Worm (Caenorhabditis elegans) whole organism, L1 larva: ENCODE measurements around the gene C33H5.13.

Source experiments
- C34B4.2 ChIP-seq: sonication (generic microtip); optimal IDR thresholded peaks from 2 replicates; lab custom pipeline; 2017; ENCODE audit warnings: mild to moderate bottlenecking, missing genetic modification characterization, missing compliant biosample characterization
- aly-2 ChIP-seq: fragments of 150-350 bp; optimal IDR thresholded peaks from 2 replicates; lab custom pipeline; 2014; ENCODE audit warnings: missing biosample characterization, missing genetic modification characterization
- ama-1 ChIP-seq: fragments of 150-350 bp; optimal IDR thresholded peaks from 2 replicates; lab custom pipeline; 2014
- blmp-1 ChIP-seq: fragments of 150-350 bp; optimal IDR thresholded peaks from 2 replicates; lab custom pipeline; 2014; ENCODE audit warnings: missing biosample characterization, missing genetic modification characterization
- ceh-88 ChIP-seq: fragments of 200-800 bp; sonication (Bioruptor generic); IDR thresholded peaks from 2 replicates; pipeline ENCODE4 v1.3.6; 2022; ENCODE audit warnings: missing genetic modification characterization, missing compliant biosample characterization
- ces-1 ChIP-seq: fragments of 150-350 bp; optimal IDR thresholded peaks from 2 replicates; lab custom pipeline; 2014; ENCODE audit warnings: missing biosample characterization, missing genetic modification reagents, missing genetic modification characterization
- dpl-1 ChIP-seq, 3 experiments: fragments of 150-350 bp in 2 of 3; sonication (generic microtip) in 1 of 3; optimal IDR thresholded peaks; 2 replicates each; lab custom pipeline; 2014 to 2017; ENCODE audit warnings: missing biosample characterization in 3 of 3, missing genetic modification characterization in 3 of 3, missing genetic modification reagents in 3 of 3
- dsc-1 ChIP-seq: sonication (generic microtip); optimal IDR thresholded peaks from 2 replicates; lab custom pipeline; 2016; ENCODE audit warnings: mild to moderate bottlenecking, missing genetic modification characterization, missing compliant biosample characterization
- efl-1 ChIP-seq, 4 experiments: fragments of 150-350 bp; optimal IDR thresholded peaks in 3 of 4; peaks in 1 of 4; 1 replicate in 1 of 4; 2 replicates in 3 of 4; lab custom pipeline; 2014; ENCODE audit warnings: missing biosample characterization in 2 of 4, missing genetic modification characterization in 2 of 4, missing genetic modification reagents in 2 of 4
- egl-13 ChIP-seq: sonication (generic microtip); optimal IDR thresholded peaks from 2 replicates; lab custom pipeline; 2016; ENCODE audit warnings: missing genotype, missing genetic modification reagents, missing genetic modification characterization, missing compliant biosample characterization
- elt-2 ChIP-seq: sonication (generic microtip); optimal IDR thresholded peaks from 2 replicates; lab custom pipeline; 2016; ENCODE audit warnings: missing genetic modification characterization, mild to moderate bottlenecking, inconsistent platforms, missing compliant biosample characterization, missing genetic modification reagents
- elt-3 ChIP-seq, 6 experiments: fragments of 150-350 bp in 1 of 6; sonication (generic microtip); optimal IDR thresholded peaks; 2 replicates each; lab custom pipeline; 2017 to 2018; ENCODE audit warnings: missing biosample characterization in 6 of 6, missing genetic modification characterization in 6 of 6, inconsistent platforms in 1 of 6
- fkh-8 ChIP-seq: sonication (generic microtip); optimal IDR thresholded peaks from 2 replicates; lab custom pipeline; 2016; ENCODE audit warnings: mild to moderate bottlenecking, missing genetic modification characterization, missing compliant biosample characterization
- grh-1 ChIP-seq: fragments of 200-800 bp; sonication (Bioruptor generic); IDR thresholded peaks from 2 replicates; pipeline ENCODE4 v1.3.6; 2022; ENCODE audit warnings: missing genetic modification reagents, missing genetic modification characterization, missing compliant biosample characterization
- hpl-2 ChIP-seq: fragments of 150-350 bp; optimal IDR thresholded peaks from 2 replicates; lab custom pipeline; 2014; ENCODE audit warnings: missing biosample characterization, missing genetic modification reagents, missing genetic modification characterization
- irx-1 ChIP-seq: sonication (generic microtip); optimal IDR thresholded peaks from 2 replicates; lab custom pipeline; 2016; ENCODE audit warnings: missing genetic modification characterization, missing compliant biosample characterization
- lin-14 ChIP-seq: fragments of 200-800 bp; sonication (Bioruptor generic); optimal IDR thresholded peaks from 2 replicates; lab custom pipeline; 2018; ENCODE audit warnings: mild to moderate bottlenecking, missing genetic modification characterization, moderate library complexity, missing compliant biosample characterization
- lin-35 ChIP-seq, 2 experiments: fragments of 150-350 bp; optimal IDR thresholded peaks; 2 replicates each; lab custom pipeline; 2014; ENCODE audit warnings: missing biosample characterization in 2 of 2, missing genetic modification characterization in 2 of 2, missing genetic modification reagents in 2 of 2
- lin-39 ChIP-seq: fragments of 150-350 bp; optimal IDR thresholded peaks from 2 replicates; lab custom pipeline; 2014; ENCODE audit warnings: missing biosample characterization, missing genetic modification reagents, missing genetic modification characterization
- lsy-2 ChIP-seq, 2 experiments: fragments of 150-350 bp; optimal IDR thresholded peaks; 2 replicates each; lab custom pipeline; 2014; ENCODE audit warnings: missing biosample characterization in 2 of 2, missing genetic modification characterization in 2 of 2
- mdl-1 ChIP-seq, 2 experiments: fragments of 150-350 bp; optimal IDR thresholded peaks; 2 replicates each; lab custom pipeline; 2014 to 2017; ENCODE audit warnings: missing biosample characterization in 2 of 2, missing genetic modification characterization in 2 of 2, inconsistent platforms in 1 of 2
- nhr-19 ChIP-seq: fragments of 200-800 bp; sonication (Bioruptor generic); conservative IDR thresholded peaks from 2 replicates; pipeline ENCODE4 v1.3.6; 2022; ENCODE audit warnings: missing genetic modification characterization, missing compliant biosample characterization
- nhr-20 ChIP-seq: sonication (generic microtip); optimal IDR thresholded peaks from 2 replicates; lab custom pipeline; 2016; ENCODE audit warnings: mild to moderate bottlenecking, missing genetic modification characterization, missing compliant biosample characterization
- nhr-237 ChIP-seq: fragments of 150-350 bp; optimal IDR thresholded peaks from 2 replicates; lab custom pipeline; 2014; ENCODE audit warnings: missing biosample characterization, missing genetic modification characterization
- nhr-28 ChIP-seq: fragments of 150-350 bp; optimal IDR thresholded peaks from 2 replicates; lab custom pipeline; 2014; ENCODE audit warnings: missing biosample characterization, missing genetic modification characterization
- nhr-47 ChIP-seq: sonication (generic microtip); optimal IDR thresholded peaks from 2 replicates; lab custom pipeline; 2016; ENCODE audit warnings: mild to moderate bottlenecking, missing genetic modification characterization, moderate library complexity, missing compliant biosample characterization
- nhr-71 ChIP-seq: sonication (generic microtip); optimal IDR thresholded peaks from 2 replicates; lab custom pipeline; 2016; ENCODE audit warnings: mild to moderate bottlenecking, missing genetic modification characterization, moderate library complexity, missing compliant biosample characterization
- nhr-76 ChIP-seq: sonication (generic microtip); optimal IDR thresholded peaks from 2 replicates; lab custom pipeline; 2017; ENCODE audit warnings: missing biosample characterization, missing genetic modification characterization
- nhr-85 ChIP-seq: sonication (generic microtip); peaks from one replicate; lab custom pipeline; 2016; ENCODE audit warnings: missing genetic modification characterization, inconsistent platforms, missing compliant biosample characterization
- nhr-90 ChIP-seq: sonication (generic microtip); optimal IDR thresholded peaks from 2 replicates; lab custom pipeline; 2016; ENCODE audit warnings: mild to moderate bottlenecking, missing genetic modification characterization, missing compliant biosample characterization; ENCODE audit not compliant: poor library complexity
- rnt-1 ChIP-seq: sonication (generic microtip); optimal IDR thresholded peaks from 2 replicates; lab custom pipeline; 2016; ENCODE audit warnings: mild to moderate bottlenecking, missing genetic modification characterization, moderate library complexity, missing compliant biosample characterization
- snpc-4 ChIP-seq: fragments of 150-350 bp; optimal IDR thresholded peaks from 2 replicates; lab custom pipeline; 2014; ENCODE audit warnings: missing biosample characterization, missing genetic modification characterization
- snu-23 ChIP-seq: sonication (generic microtip); optimal IDR thresholded peaks from 2 replicates; lab custom pipeline; 2016; ENCODE audit warnings: missing genetic modification characterization, missing compliant biosample characterization
- sptf-1 ChIP-seq: fragments of 150-350 bp; optimal IDR thresholded peaks from 2 replicates; lab custom pipeline; 2014; ENCODE audit warnings: missing biosample characterization, missing genetic modification characterization
- sup-37 ChIP-seq: fragments of 200-800 bp; sonication (Bioruptor generic); optimal IDR thresholded peaks from 2 replicates; lab custom pipeline; 2018; ENCODE audit warnings: mild to moderate bottlenecking, missing genetic modification characterization, missing compliant biosample characterization
- tbx-2 ChIP-seq: sonication (generic microtip); optimal IDR thresholded peaks from 2 replicates; lab custom pipeline; 2016; ENCODE audit warnings: missing genetic modification characterization, missing compliant biosample characterization
- unc-130 ChIP-seq: fragments of 150-350 bp; optimal IDR thresholded peaks from 2 replicates; lab custom pipeline; 2017; ENCODE audit warnings: missing biosample characterization, missing genetic modification characterization, inconsistent platforms
- unc-30 ChIP-seq: sonication (generic microtip); optimal IDR thresholded peaks from 2 replicates; lab custom pipeline; 2017; ENCODE audit warnings: missing biosample characterization, missing genetic modification characterization
- unc-86 ChIP-seq: sonication (generic microtip); optimal IDR thresholded peaks from 2 replicates; lab custom pipeline; 2016; ENCODE audit warnings: missing genetic modification characterization, missing compliant biosample characterization
- xbp-1 ChIP-seq: sonication (generic microtip); optimal IDR thresholded peaks from 2 replicates; lab custom pipeline; 2016; ENCODE audit warnings: missing genetic modification characterization, missing compliant biosample characterization
- zip-4 ChIP-seq: fragments of 200-800 bp; sonication (Bioruptor generic); optimal IDR thresholded peaks from 2 replicates; lab custom pipeline; 2018; ENCODE audit warnings: mild to moderate bottlenecking, missing genetic modification characterization, moderate library complexity, missing compliant biosample characterization
- ztf-4 ChIP-seq: fragments of 150-350 bp; optimal IDR thresholded peaks from 2 replicates; lab custom pipeline; 2014; ENCODE audit warnings: missing biosample characterization, missing genetic modification characterization

C33H5.13 gene

DNA sequence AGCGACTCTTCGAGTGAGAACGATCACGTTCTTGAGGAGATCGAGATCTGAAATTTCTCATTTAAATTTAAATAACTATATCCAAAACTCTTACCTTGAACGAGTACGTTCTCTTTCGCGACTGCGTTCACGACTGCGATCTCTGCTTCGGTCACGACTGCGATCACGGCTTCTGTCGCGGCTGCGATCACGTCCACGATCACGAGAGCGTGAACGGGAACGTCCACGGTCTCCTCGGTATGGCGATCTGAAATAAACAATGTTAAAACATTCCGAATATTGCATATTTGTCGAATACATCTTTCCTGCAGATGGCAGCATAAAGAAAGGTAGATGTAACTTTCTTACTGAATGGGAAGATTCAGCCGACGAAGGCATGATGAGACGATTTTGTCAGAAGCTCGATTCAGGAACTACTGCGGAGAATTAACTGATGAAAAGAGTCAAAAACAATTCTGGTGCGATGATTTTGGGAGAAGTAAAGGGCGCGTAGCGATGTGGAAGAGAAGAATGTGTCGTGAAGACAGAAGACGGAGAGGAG is 1.8 kb downstream of the C33H5.13 start:
- TF ChIP-seq nhr-28 (tag; lab: Kevin White, UChicago), result no peak
- no peak for TF ChIP-seq efl-1 (optimal IDR thresholded peaks at IDR 0.05; lab: Kevin White, UChicago)
- peak in 1 of 2 experiments; percentile 72 for TF ChIP-seq efl-1 (GFP tag; optimal IDR thresholded peaks at IDR 0.05 in 1 of 2; lab: Kevin White, UChicago)
- no peak for TF ChIP-seq lin-14

DNA sequence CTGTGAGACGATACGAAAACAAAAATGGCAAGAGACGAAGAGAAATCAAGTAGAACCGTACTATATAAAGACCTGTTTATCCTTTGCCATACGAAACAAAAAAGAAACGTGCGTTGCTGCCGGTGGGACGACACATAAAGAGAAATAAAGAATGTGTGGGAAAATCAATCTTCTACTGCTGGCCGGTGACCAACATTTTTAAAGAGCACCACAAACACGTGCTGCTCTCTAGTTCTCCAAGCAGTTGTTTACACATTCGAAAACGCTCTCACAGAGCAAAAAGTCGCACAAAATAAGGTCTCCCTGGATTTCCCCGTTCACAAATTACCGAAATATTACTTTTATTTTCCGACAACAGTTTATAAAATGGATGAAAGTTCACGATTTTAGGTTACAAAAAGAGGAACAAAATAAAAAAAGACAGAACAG is 2.5 kb downstream of the C33H5.13 start, which contains the start of gene imp-3:
TSS of gene imp-3 (minus strand) at position 93 of the 429 bp plus-strand sequence.
- TF ChIP-seq grh-1 (GFP tag; lab: Robert Waterston, UW) (0 out of 2 replicates have a peak, but pooled peaks have one; percentile 25), efl-1 (optimal IDR thresholded peaks at IDR 0.05; lab: Kevin White, UChicago) (peak; percentile 26 to 42), efl-1 (GFP tag; optimal IDR thresholded peaks at IDR 0.05 in 1 of 2; lab: Kevin White, UChicago) (peak; percentile 21 to 95), unc-130 (tag; lab: Kevin White, UChicago) (peak; percentile 32), nhr-237 (no peak), lin-14 (peak; percentile 71), nhr-76 (tag; lab: Kevin White, UChicago) (no peak), lsy-2 (tag; optimal IDR thresholded peaks at IDR 0.05; lab: Kevin White, UChicago) (peak; percentile 55 to 60), blmp-1 (tag; lab: Kevin White, UChicago) (peak; percentile 21), nhr-90 (tag; lab: Kevin White, UChicago) (peak; percentile 58), nhr-20 (peak; percentile 46), sptf-1 (tag; lab: Kevin White, UChicago) (no peak), fkh-8 (tag; lab: Kevin White, UChicago) (no peak), egl-13 (tag; lab: Kevin White, UChicago) (no peak), elt-2 (tag; lab: Kevin White, UChicago) (peak; percentile 6), mdl-1 (tag; optimal IDR thresholded peaks at IDR 0.05; lab: Kevin White, UChicago) (peak in 1 of 2 experiments; percentile 78), C34B4.2 (tag; lab: Kevin White, UChicago) (no peak), tbx-2 (peak; percentile 37), elt-3 (tag; optimal IDR thresholded peaks at IDR 0.05; lab: Kevin White, UChicago) (peak in 3 of 6 experiments; percentile 12 to 56 (median 15)), lin-39 (no peak), zip-4 (GFP tag; lab: Kevin White, UChicago) (no peak), hpl-2 (no peak), ces-1 (GFP tag; lab: Kevin White, UChicago) (no peak), sup-37 (GFP tag; lab: Kevin White, UChicago) (no peak), ceh-88 (GFP tag; lab: Robert Waterston, UW) (0 out of 2 replicates have a peak, but pooled peaks have one; percentile 11), snpc-4 (tag; lab: Kevin White, UChicago) (no peak), xbp-1 (peak; percentile 7), unc-86 (tag; lab: Kevin White, UChicago) (no peak), ama-1 (lab: Kevin White, UChicago) (peak; percentile 93), dpl-1 (GFP tag; optimal IDR thresholded peaks at IDR 0.05; lab: Kevin White, UChicago) (peak in 2 of 3 experiments; percentile 31 to 41), ztf-4 (tag; lab: Kevin White, UChicago) (peak; percentile 36), irx-1 (peak; percentile 18), nhr-47 (tag; lab: Kevin White, UChicago) (peak; percentile 66), snu-23 (peak; percentile 57), unc-30 (tag; lab: Kevin White, UChicago) (no peak), nhr-85 (tag; lab: Kevin White, UChicago) (peak; percentile 40), lin-35 (GFP tag; optimal IDR thresholded peaks at IDR 0.05; lab: Kevin White, UChicago) (peak; percentile 13 to 62), dsc-1 (tag; lab: Kevin White, UChicago) (peak; percentile 18), aly-2 (tag; lab: Kevin White, UChicago) (peak; percentile 16), rnt-1 (tag; lab: Kevin White, UChicago) (peak; percentile 31), nhr-19 (GFP tag; lab: Robert Waterston, UW) (0 out of 2 replicates have a peak, but pooled peaks have one; percentile 11), nhr-71 (tag; lab: Kevin White, UChicago) (peak; percentile 65)
